Fruit fly (Drosophila melanogaster) whole organism, prepupa: Measurements from ENCODE around the gene CG9312.

Source experiments
- Blimp-1 ChIP-seq: fragments of 200-800 bp; sonication (Bioruptor generic); optimal IDR thresholded peaks from 3 replicates; lab custom pipeline; 2017; ENCODE audit warnings: missing biosample characterization, missing genetic modification characterization, mild to moderate bottlenecking, moderate library complexity, missing genetic modification reagents
- CG10631 ChIP-seq: fragments of 200-800 bp; sonication (Bioruptor generic); optimal IDR thresholded peaks from 2 replicates; lab custom pipeline; 2016; ENCODE audit warnings: missing biosample characterization, missing genetic modification characterization
- CG11294 ChIP-seq: fragments of 200-800 bp; sonication (Bioruptor generic); IDR thresholded peaks from 2 replicates; pipeline ENCODE4 v1.3.6; 2022; ENCODE audit warnings: missing biosample characterization, missing genetic modification characterization
- CG11762 ChIP-seq: fragments of 200-800 bp; sonication (Bioruptor generic); optimal IDR thresholded peaks from 3 replicates; lab custom pipeline; 2016; ENCODE audit warnings: missing biosample characterization, missing genetic modification characterization; ENCODE audit not compliant: insufficient read depth
- CG11902 ChIP-seq: fragments of 200-800 bp; sonication (Bioruptor generic); optimal IDR thresholded peaks from 3 replicates; lab custom pipeline; 2016; ENCODE audit warnings: missing biosample characterization, missing genetic modification characterization
- CG15336 ChIP-seq: fragments of 200-800 bp; sonication (Bioruptor generic); IDR thresholded peaks from 2 replicates; pipeline ENCODE4 v1.3.6; 2022; ENCODE audit warnings: missing biosample characterization, missing genetic modification characterization
- CG1621 ChIP-seq: fragments of 200-800 bp; sonication (Bioruptor generic); optimal IDR thresholded peaks from 3 replicates; lab custom pipeline; 2018; ENCODE audit warnings: missing biosample characterization, mild to moderate bottlenecking, missing genetic modification characterization
- CG16779 ChIP-seq: fragments of 200-800 bp; sonication (Bioruptor generic); optimal IDR thresholded peaks from 3 replicates; lab custom pipeline; 2017; ENCODE audit warnings: missing biosample characterization, mild to moderate bottlenecking, missing genetic modification characterization
- CG3032 ChIP-seq: fragments of 200-800 bp; optimal IDR thresholded peaks from 2 replicates; lab custom pipeline; 2019; ENCODE audit warnings: missing biosample characterization, mild to moderate bottlenecking, missing genetic modification characterization, moderate library complexity
- CG31627 ChIP-seq: fragments of 200-800 bp; sonication (Bioruptor generic); optimal IDR thresholded peaks from 3 replicates; lab custom pipeline; 2016; ENCODE audit warnings: missing biosample characterization, missing genetic modification characterization
- CG34406 ChIP-seq: fragments of 200-800 bp; sonication (Bioruptor generic); optimal IDR thresholded peaks from 3 replicates; lab custom pipeline; 2016; ENCODE audit warnings: missing biosample characterization, missing genetic modification characterization
- CG3919 ChIP-seq: fragments of 200-800 bp; sonication (Bioruptor generic); optimal IDR thresholded peaks from 3 replicates; lab custom pipeline; 2016; ENCODE audit warnings: missing biosample characterization, missing genetic modification characterization
- CG4318 ChIP-seq: fragments of 200-800 bp; sonication (Bioruptor generic); optimal IDR thresholded peaks from 3 replicates; lab custom pipeline; 2017; ENCODE audit warnings: missing biosample characterization, mild to moderate bottlenecking, missing genetic modification characterization
- CG6163 ChIP-seq: fragments of 200-800 bp; sonication (Bioruptor generic); IDR thresholded peaks from 3 replicates; pipeline ENCODE4 v1.3.6; 2022; ENCODE audit warnings: missing biosample characterization, missing genetic modification characterization
- CG6276 ChIP-seq: fragments of 200-800 bp; sonication (Bioruptor generic); optimal IDR thresholded peaks from 2 replicates; lab custom pipeline; 2017; ENCODE audit warnings: missing biosample characterization, mild to moderate bottlenecking, missing genetic modification characterization
- CG6792 ChIP-seq: fragments of 200-800 bp; sonication (Bioruptor generic); optimal IDR thresholded peaks from 3 replicates; lab custom pipeline; 2016; ENCODE audit warnings: missing biosample characterization, missing genetic modification characterization
- CG6808 ChIP-seq: fragments of 200-800 bp; sonication (Bioruptor generic); optimal IDR thresholded peaks from 3 replicates; lab custom pipeline; 2017; ENCODE audit warnings: missing biosample characterization, missing genetic modification characterization, mild to moderate bottlenecking, moderate library complexity, missing genetic modification reagents
- CG6854 ChIP-seq: fragments of 200-800 bp; sonication (Bioruptor generic); optimal IDR thresholded peaks from 2 replicates; lab custom pipeline; 2017; ENCODE audit warnings: missing biosample characterization, mild to moderate bottlenecking, missing genetic modification characterization
- CG7368 ChIP-seq: fragments of 200-800 bp; sonication (Bioruptor generic); optimal IDR thresholded peaks from 3 replicates; lab custom pipeline; 2016; ENCODE audit warnings: missing biosample characterization, missing genetic modification characterization
- CG8119 ChIP-seq: fragments of 200-800 bp; sonication (Bioruptor generic); IDR thresholded peaks from 3 replicates; pipeline ENCODE4 v1.3.6; 2022; ENCODE audit warnings: missing biosample characterization, missing genetic modification characterization
- CG8632 ChIP-seq: fragments of 200-800 bp; sonication (Bioruptor generic); optimal IDR thresholded peaks from 3 replicates; lab custom pipeline; 2016; ENCODE audit warnings: missing biosample characterization, missing genetic modification characterization
- CG9139 ChIP-seq: fragments of 200-800 bp; sonication (Bioruptor generic); optimal IDR thresholded peaks from 3 replicates; lab custom pipeline; 2017; ENCODE audit warnings: missing biosample characterization, mild to moderate bottlenecking, missing genetic modification characterization
- Eip75B ChIP-seq: fragments of 200-800 bp; sonication (Bioruptor generic); optimal IDR thresholded peaks from 3 replicates; lab custom pipeline; 2016; ENCODE audit warnings: missing biosample characterization, missing genetic modification characterization
- Eip78C ChIP-seq: fragments of 200-800 bp; sonication (Bioruptor generic); peaks from one replicate; lab custom pipeline; 2016; ENCODE audit warnings: missing biosample characterization, missing genetic modification characterization
- Ets21C ChIP-seq: fragments of 200-800 bp; sonication (Bioruptor generic); optimal IDR thresholded peaks from 3 replicates; lab custom pipeline; 2016; ENCODE audit warnings: missing biosample characterization, missing genetic modification characterization
- Ets96B ChIP-seq: fragments of 200-800 bp; optimal IDR thresholded peaks from 2 replicates; lab custom pipeline; 2019; ENCODE audit warnings: missing biosample characterization, mild to moderate bottlenecking, missing genetic modification characterization, moderate library complexity
- Hr39 ChIP-seq: fragments of 200-800 bp; sonication (Bioruptor generic); optimal IDR thresholded peaks from 2 replicates; lab custom pipeline; 2016; ENCODE audit warnings: missing biosample characterization, missing genetic modification characterization
- Hr4 ChIP-seq: fragments of 200-800 bp; sonication (Bioruptor generic); optimal IDR thresholded peaks from 3 replicates; lab custom pipeline; 2016; ENCODE audit warnings: missing biosample characterization, missing genetic modification characterization
- Lpt ChIP-seq: fragments of 200-800 bp; sonication (Bioruptor generic); optimal IDR thresholded peaks from 3 replicates; lab custom pipeline; 2016; ENCODE audit warnings: missing biosample characterization, missing genetic modification characterization
- OdsH ChIP-seq: fragments of 200-800 bp; sonication (Bioruptor generic); optimal IDR thresholded peaks from 3 replicates; lab custom pipeline; 2016; ENCODE audit warnings: missing biosample characterization, missing genetic modification characterization
- Smox ChIP-seq: fragments of 200-800 bp; sonication (Bioruptor generic); optimal IDR thresholded peaks from 3 replicates; lab custom pipeline; 2016; ENCODE audit warnings: missing biosample characterization, missing genetic modification characterization
- Sox102F ChIP-seq: fragments of 200-800 bp; sonication (Bioruptor generic); optimal IDR thresholded peaks from 2 replicates; lab custom pipeline; 2016; ENCODE audit warnings: missing biosample characterization, mild to moderate bottlenecking, missing genetic modification characterization
- Sox14 ChIP-seq: fragments of 200-800 bp; sonication (Bioruptor generic); optimal IDR thresholded peaks from 3 replicates; lab custom pipeline; 2016; ENCODE audit warnings: missing biosample characterization, missing genetic modification characterization
- Sox15 ChIP-seq: fragments of 200-800 bp; sonication (Bioruptor generic); optimal IDR thresholded peaks from 3 replicates; lab custom pipeline; 2016; ENCODE audit warnings: missing biosample characterization, missing genetic modification characterization
- achi ChIP-seq: fragments of 200-800 bp; sonication (Bioruptor generic); optimal IDR thresholded peaks from 3 replicates; lab custom pipeline; 2016; ENCODE audit warnings: missing biosample characterization, missing genetic modification characterization
- acj6 ChIP-seq: fragments of 200-800 bp; sonication (Bioruptor generic); optimal IDR thresholded peaks from 3 replicates; lab custom pipeline; 2016; ENCODE audit warnings: missing biosample characterization, missing genetic modification characterization
- cyc ChIP-seq: fragments of 200-800 bp; sonication (Bioruptor generic); optimal IDR thresholded peaks from 3 replicates; lab custom pipeline; 2016; ENCODE audit warnings: missing biosample characterization, missing genetic modification characterization
- dsx ChIP-seq: fragments of 200-800 bp; optimal IDR thresholded peaks from 3 replicates; lab custom pipeline; 2019; ENCODE audit warnings: missing biosample characterization, mild to moderate bottlenecking, missing genetic modification characterization, moderate library complexity; ENCODE audit not compliant: poor library complexity, severe bottlenecking
- eg ChIP-seq: fragments of 200-800 bp; sonication (Bioruptor generic); IDR thresholded peaks from 3 replicates; pipeline ENCODE4 v1.3.6; 2022; ENCODE audit warnings: missing biosample characterization, missing genetic modification characterization
- esn ChIP-seq: fragments of 200-800 bp; sonication (Bioruptor generic); optimal IDR thresholded peaks from 2 replicates; lab custom pipeline; 2016; ENCODE audit warnings: missing biosample characterization, mild to moderate bottlenecking, missing genetic modification characterization, moderate library complexity
- fd59A ChIP-seq: fragments of 200-800 bp; sonication (Bioruptor generic); optimal IDR thresholded peaks from 2 replicates; lab custom pipeline; 2017; ENCODE audit warnings: missing biosample characterization, mild to moderate bottlenecking, missing genetic modification characterization, missing genetic modification reagents
- fkh ChIP-seq: fragments of 200-800 bp; sonication (Bioruptor generic); optimal IDR thresholded peaks from 3 replicates; lab custom pipeline; 2017; ENCODE audit warnings: missing biosample characterization, mild to moderate bottlenecking, missing genetic modification characterization, moderate library complexity
- lz ChIP-seq: fragments of 200-800 bp; sonication (Bioruptor generic); optimal IDR thresholded peaks from 3 replicates; lab custom pipeline; 2016; ENCODE audit warnings: missing biosample characterization, missing genetic modification characterization
- pdm3 ChIP-seq: fragments of 200-800 bp; sonication (Bioruptor generic); optimal IDR thresholded peaks from 3 replicates; lab custom pipeline; 2016; ENCODE audit warnings: missing biosample characterization, missing genetic modification characterization
- salr ChIP-seq, 2 experiments: fragments of 200-800 bp; sonication (Bioruptor generic); optimal IDR thresholded peaks; 3 replicates each; lab custom pipeline; 2016 to 2018; ENCODE audit warnings: missing biosample characterization in 2 of 2, missing genetic modification characterization in 2 of 2, mild to moderate bottlenecking in 1 of 2
- spab ChIP-seq: fragments of 200-800 bp; sonication (Bioruptor generic); optimal IDR thresholded peaks from 2 replicates; lab custom pipeline; 2017; ENCODE audit warnings: missing biosample characterization, mild to moderate bottlenecking, missing genetic modification characterization, missing genetic modification reagents
- ss ChIP-seq, 2 experiments: fragments of 200-800 bp; sonication (Bioruptor generic); optimal IDR thresholded peaks; 2 replicates in 1 of 2; 3 replicates in 1 of 2; lab custom pipeline; 2017 to 2018; ENCODE audit warnings: mild to moderate bottlenecking in 2 of 2, missing biosample characterization in 2 of 2, missing genetic modification characterization in 2 of 2, moderate library complexity in 1 of 2
- svp ChIP-seq: fragments of 200-800 bp; sonication (Bioruptor generic); peaks from one replicate; lab custom pipeline; 2016; ENCODE audit warnings: missing biosample characterization, missing genetic modification characterization
- vri ChIP-seq: fragments of 200-800 bp; sonication (Bioruptor generic); optimal IDR thresholded peaks from 3 replicates; lab custom pipeline; 2016; ENCODE audit warnings: missing biosample characterization, mild to moderate bottlenecking, missing genetic modification characterization

Gene CG9312

dm6 chr3R:13765456-13765855, at the start of gene CG9312:
Gene CG9312 (plus strand): TSS chr3R:13765756.
- TF ChIP-seq Hr39 (GFP tag; lab: Kevin White, UChicago): no peak
- peak; percentile 37 for TF ChIP-seq dsx (GFP tag; lab: Kevin White, UChicago)
- peak in 1 of 2 experiments; percentile 5 for TF ChIP-seq ss (GFP tag; optimal IDR thresholded peaks at IDR 0.05; lab: Kevin White, UChicago)

- TF ChIP-seq CG6808 (GFP tag; lab: Kevin White, UChicago) (peak; percentile 71), achi (GFP tag; lab: Kevin White, UChicago) (peak; percentile 82), svp (GFP tag; lab: Kevin White, UChicago) (peak; percentile 73), CG11902 (GFP tag; lab: Kevin White, UChicago) (peak; percentile 30), Hr4 (GFP tag; lab: Kevin White, UChicago) (peak; percentile 88), Eip78C (GFP tag; lab: Kevin White, UChicago) (peak; percentile 99), eg (GFP tag; lab: Robert Waterston, UW) (peak; percentile 96), CG8632 (GFP tag; lab: Kevin White, UChicago) (peak; percentile 57), CG11762 (GFP tag; lab: Kevin White, UChicago) (peak; percentile 64), OdsH (GFP tag; lab: Kevin White, UChicago) (peak; percentile 87), CG9139 (GFP tag; lab: Kevin White, UChicago) (peak; percentile 13), Smox (GFP tag; lab: Kevin White, UChicago) (peak; percentile 51), CG4318 (GFP tag; lab: Kevin White, UChicago) (peak; percentile 87), Sox15 (GFP tag; lab: Kevin White, UChicago) (peak; percentile 40), Eip75B (GFP tag; lab: Kevin White, UChicago) (peak; percentile 88), acj6 (peak; percentile 80), Blimp-1 (no peak), CG10631 (GFP tag; lab: Kevin White, UChicago) (peak; percentile 84), lz (GFP tag; lab: Kevin White, UChicago) (peak; percentile 73), ss (GFP tag; optimal IDR thresholded peaks at IDR 0.05; lab: Kevin White, UChicago) (peak; percentile 90 to 91), Hr39 (GFP tag; lab: Kevin White, UChicago) (peak; percentile 67), CG34406 (GFP tag; lab: Kevin White, UChicago) (peak; percentile 51), CG3919 (GFP tag; lab: Kevin White, UChicago) (peak; percentile 85), fkh (GFP tag; lab: Kevin White, UChicago) (no peak), CG16779 (tag; lab: Kevin White, UChicago) (peak; percentile 66), CG31627 (GFP tag; lab: Kevin White, UChicago) (peak; percentile 57), Sox102F (GFP tag; lab: Kevin White, UChicago) (peak; percentile 49), CG3032 (tag; lab: Kevin White, UChicago) (peak; percentile 75), spab (GFP tag; lab: Kevin White, UChicago) (peak; percentile 64), vri (GFP tag; lab: Kevin White, UChicago) (no peak), CG6163 (GFP tag; lab: Robert Waterston, UW) (peak; percentile 97), Sox14 (GFP tag; lab: Kevin White, UChicago) (peak; percentile 83), Ets21C (GFP tag; lab: Kevin White, UChicago) (peak; percentile 45), cyc (GFP tag; lab: Kevin White, UChicago) (peak; percentile 63), Lpt (peak; percentile 86), fd59A (GFP tag; lab: Kevin White, UChicago) (peak; percentile 66), Ets96B (tag; lab: Kevin White, UChicago) (peak; percentile 64), CG6276 (peak; percentile 87), CG6792 (GFP tag; lab: Kevin White, UChicago) (peak; percentile 81), CG11294 (GFP tag; lab: Robert Waterston, UW) (peak; percentile 86), pdm3 (GFP tag; lab: Kevin White, UChicago) (peak; percentile 85), salr (GFP tag; optimal IDR thresholded peaks at IDR 0.05; lab: Kevin White, UChicago) (peak; percentile 64 to 77), CG6854 (GFP tag; lab: Kevin White, UChicago) (no peak), CG1621 (tag; lab: Kevin White, UChicago) (peak; percentile 80), CG8119 (GFP tag; lab: Robert Waterston, UW) (peak; percentile 95), CG7368 (peak; percentile 68), CG15336 (peak; percentile 93), esn (GFP tag; lab: Kevin White, UChicago) (peak; percentile 70)
These were observed 48.7 kb upstream of the CG9312 start for dm6 chr3R:13716827-13717226.
